Worm (Caenorhabditis elegans) whole organism, L1 larva: ENCODE data around the gene emb-4.

Source experiments
- C04F5.9 ChIP-seq: sonication (generic microtip); optimal IDR thresholded peaks from 2 replicates; lab custom pipeline; 2016; ENCODE audit warnings: missing genetic modification characterization, missing compliant biosample characterization
- C16A3.4 ChIP-seq: fragments of 150-350 bp; optimal IDR thresholded peaks from 2 replicates; lab custom pipeline; 2014; ENCODE audit warnings: missing biosample characterization, missing genetic modification characterization
- C34B4.2 ChIP-seq: sonication (generic microtip); optimal IDR thresholded peaks from 2 replicates; lab custom pipeline; 2017; ENCODE audit warnings: mild to moderate bottlenecking, missing genetic modification characterization, missing compliant biosample characterization
- F16B12.6 ChIP-seq: fragments of 150-350 bp; optimal IDR thresholded peaks from 2 replicates; lab custom pipeline; 2014; ENCODE audit warnings: missing biosample characterization, missing genetic modification characterization
- alr-1 ChIP-seq: fragments of 200-800 bp; sonication (Bioruptor generic); optimal IDR thresholded peaks from 2 replicates; lab custom pipeline; 2018; ENCODE audit warnings: borderline replicate concordance, mild to moderate bottlenecking, missing genetic modification characterization, missing compliant biosample characterization
- aly-2 ChIP-seq: fragments of 150-350 bp; optimal IDR thresholded peaks from 2 replicates; lab custom pipeline; 2014; ENCODE audit warnings: missing biosample characterization, missing genetic modification characterization
- ama-1 ChIP-seq: fragments of 150-350 bp; optimal IDR thresholded peaks from 2 replicates; lab custom pipeline; 2014
- blmp-1 ChIP-seq: fragments of 150-350 bp; optimal IDR thresholded peaks from 2 replicates; lab custom pipeline; 2014; ENCODE audit warnings: missing biosample characterization, missing genetic modification characterization
- ceh-63 ChIP-seq: fragments of 200-800 bp; sonication (Bioruptor generic); optimal IDR thresholded peaks from 2 replicates; lab custom pipeline; 2018; ENCODE audit warnings: mild to moderate bottlenecking, missing genetic modification characterization, missing compliant biosample characterization
- ceh-8 ChIP-seq: fragments of 200-800 bp; sonication (Bioruptor generic); optimal IDR thresholded peaks from 2 replicates; lab custom pipeline; 2018; ENCODE audit warnings: mild to moderate bottlenecking, missing genetic modification characterization, moderate library complexity, missing compliant biosample characterization
- ceh-88 ChIP-seq: fragments of 200-800 bp; sonication (Bioruptor generic); IDR thresholded peaks from 2 replicates; pipeline ENCODE4 v1.3.6; 2022; ENCODE audit warnings: missing genetic modification characterization, missing compliant biosample characterization
- dsc-1 ChIP-seq: sonication (generic microtip); optimal IDR thresholded peaks from 2 replicates; lab custom pipeline; 2016; ENCODE audit warnings: mild to moderate bottlenecking, missing genetic modification characterization, missing compliant biosample characterization
- efl-1 ChIP-seq, 4 experiments: fragments of 150-350 bp; optimal IDR thresholded peaks in 3 of 4; peaks in 1 of 4; 1 replicate in 1 of 4; 2 replicates in 3 of 4; lab custom pipeline; 2014; ENCODE audit warnings: missing biosample characterization in 2 of 4, missing genetic modification characterization in 2 of 4, missing genetic modification reagents in 2 of 4
- elt-2 ChIP-seq: sonication (generic microtip); optimal IDR thresholded peaks from 2 replicates; lab custom pipeline; 2016; ENCODE audit warnings: missing genetic modification characterization, mild to moderate bottlenecking, inconsistent platforms, missing compliant biosample characterization, missing genetic modification reagents
- fkh-10 ChIP-seq: sonication (generic microtip); optimal IDR thresholded peaks from 2 replicates; lab custom pipeline; 2017; ENCODE audit warnings: missing biosample characterization, missing genetic modification reagents, missing genetic modification characterization
- fkh-8 ChIP-seq: sonication (generic microtip); optimal IDR thresholded peaks from 2 replicates; lab custom pipeline; 2016; ENCODE audit warnings: mild to moderate bottlenecking, missing genetic modification characterization, missing compliant biosample characterization
- grh-1 ChIP-seq: fragments of 200-800 bp; sonication (Bioruptor generic); IDR thresholded peaks from 2 replicates; pipeline ENCODE4 v1.3.6; 2022; ENCODE audit warnings: missing genetic modification reagents, missing genetic modification characterization, missing compliant biosample characterization
- hlh-4 ChIP-seq: sonication (generic microtip); optimal IDR thresholded peaks from 2 replicates; lab custom pipeline; 2016; ENCODE audit warnings: mild to moderate bottlenecking, missing genetic modification characterization, missing compliant biosample characterization
- irx-1 ChIP-seq: sonication (generic microtip); optimal IDR thresholded peaks from 2 replicates; lab custom pipeline; 2016; ENCODE audit warnings: missing genetic modification characterization, missing compliant biosample characterization
- lin-14 ChIP-seq: fragments of 200-800 bp; sonication (Bioruptor generic); optimal IDR thresholded peaks from 2 replicates; lab custom pipeline; 2018; ENCODE audit warnings: mild to moderate bottlenecking, missing genetic modification characterization, moderate library complexity, missing compliant biosample characterization
- lin-35 ChIP-seq, 2 experiments: fragments of 150-350 bp; optimal IDR thresholded peaks; 2 replicates each; lab custom pipeline; 2014; ENCODE audit warnings: missing biosample characterization in 2 of 2, missing genetic modification characterization in 2 of 2, missing genetic modification reagents in 2 of 2
- lir-3 ChIP-seq: sonication (generic microtip); optimal IDR thresholded peaks from 2 replicates; lab custom pipeline; 2016; ENCODE audit warnings: mild to moderate bottlenecking, missing genetic modification characterization, moderate library complexity, missing compliant biosample characterization; ENCODE audit not compliant: poor library complexity
- mep-1 ChIP-seq: fragments of 150-350 bp; optimal IDR thresholded peaks from 2 replicates; lab custom pipeline; 2014; ENCODE audit warnings: missing biosample characterization, missing genetic modification characterization
- nhr-12 ChIP-seq: sonication (generic microtip); optimal IDR thresholded peaks from 2 replicates; lab custom pipeline; 2017; ENCODE audit warnings: missing biosample characterization, missing genetic modification characterization
- nhr-19 ChIP-seq: fragments of 200-800 bp; sonication (Bioruptor generic); conservative IDR thresholded peaks from 2 replicates; pipeline ENCODE4 v1.3.6; 2022; ENCODE audit warnings: missing genetic modification characterization, missing compliant biosample characterization
- nhr-20 ChIP-seq: sonication (generic microtip); optimal IDR thresholded peaks from 2 replicates; lab custom pipeline; 2016; ENCODE audit warnings: mild to moderate bottlenecking, missing genetic modification characterization, missing compliant biosample characterization
- nhr-47 ChIP-seq: sonication (generic microtip); optimal IDR thresholded peaks from 2 replicates; lab custom pipeline; 2016; ENCODE audit warnings: mild to moderate bottlenecking, missing genetic modification characterization, moderate library complexity, missing compliant biosample characterization
- nhr-77 ChIP-seq: fragments of 150-350 bp; optimal IDR thresholded peaks from 2 replicates; lab custom pipeline; 2014; ENCODE audit warnings: missing biosample characterization, missing genetic modification characterization
- nhr-84 ChIP-seq: sonication (generic microtip); optimal IDR thresholded peaks from 2 replicates; lab custom pipeline; 2017; ENCODE audit warnings: missing biosample characterization, missing genetic modification characterization
- nhr-90 ChIP-seq: sonication (generic microtip); optimal IDR thresholded peaks from 2 replicates; lab custom pipeline; 2016; ENCODE audit warnings: mild to moderate bottlenecking, missing genetic modification characterization, missing compliant biosample characterization; ENCODE audit not compliant: poor library complexity
- pax-3 ChIP-seq: fragments of 200-800 bp; sonication (Bioruptor generic); optimal IDR thresholded peaks from 2 replicates; lab custom pipeline; 2018; ENCODE audit warnings: mild to moderate bottlenecking, missing genetic modification characterization, moderate library complexity, missing compliant biosample characterization
- skn-1 ChIP-seq: fragments of 150-350 bp; optimal IDR thresholded peaks from 2 replicates; lab custom pipeline; 2014; ENCODE audit warnings: missing biosample characterization, missing genetic modification characterization
- snu-23 ChIP-seq: sonication (generic microtip); optimal IDR thresholded peaks from 2 replicates; lab custom pipeline; 2016; ENCODE audit warnings: missing genetic modification characterization, missing compliant biosample characterization
- sox-4 ChIP-seq: sonication (generic microtip); optimal IDR thresholded peaks from 2 replicates; lab custom pipeline; 2016; ENCODE audit warnings: missing genetic modification characterization, missing compliant biosample characterization
- sup-37 ChIP-seq: fragments of 200-800 bp; sonication (Bioruptor generic); optimal IDR thresholded peaks from 2 replicates; lab custom pipeline; 2018; ENCODE audit warnings: mild to moderate bottlenecking, missing genetic modification characterization, missing compliant biosample characterization
- swsn-7 ChIP-seq: sonication (generic microtip); optimal IDR thresholded peaks from 2 replicates; lab custom pipeline; 2016; ENCODE audit warnings: missing genetic modification characterization, missing compliant biosample characterization
- unc-130 ChIP-seq: fragments of 150-350 bp; optimal IDR thresholded peaks from 2 replicates; lab custom pipeline; 2017; ENCODE audit warnings: missing biosample characterization, missing genetic modification characterization, inconsistent platforms
- unc-62 ChIP-seq: fragments of 150-350 bp; optimal IDR thresholded peaks from 2 replicates; lab custom pipeline; 2014; ENCODE audit warnings: missing biosample characterization, missing genetic modification reagents, missing genetic modification characterization
- unc-86 ChIP-seq: sonication (generic microtip); optimal IDR thresholded peaks from 2 replicates; lab custom pipeline; 2016; ENCODE audit warnings: missing genetic modification characterization, missing compliant biosample characterization
- unc-98 ChIP-seq: fragments of 200-800 bp; sonication (Bioruptor generic); IDR thresholded peaks from 2 replicates; pipeline ENCODE4 v1.3.6; 2022; ENCODE audit warnings: missing genetic modification characterization, missing compliant biosample characterization
- xbp-1 ChIP-seq: sonication (generic microtip); optimal IDR thresholded peaks from 2 replicates; lab custom pipeline; 2016; ENCODE audit warnings: missing genetic modification characterization, missing compliant biosample characterization
- zip-4 ChIP-seq: fragments of 200-800 bp; sonication (Bioruptor generic); optimal IDR thresholded peaks from 2 replicates; lab custom pipeline; 2018; ENCODE audit warnings: mild to moderate bottlenecking, missing genetic modification characterization, moderate library complexity, missing compliant biosample characterization
- ztf-11 ChIP-seq, 2 experiments: sonication (generic microtip); optimal IDR thresholded peaks; 2 replicates each; lab custom pipeline; 2016 to 2017; ENCODE audit warnings: missing genetic modification characterization in 2 of 2, missing biosample characterization in 1 of 2, missing compliant biosample characterization in 1 of 2
- ztf-4 ChIP-seq: fragments of 150-350 bp; optimal IDR thresholded peaks from 2 replicates; lab custom pipeline; 2014; ENCODE audit warnings: missing biosample characterization, missing genetic modification characterization

The emb-4 gene

DNA sequence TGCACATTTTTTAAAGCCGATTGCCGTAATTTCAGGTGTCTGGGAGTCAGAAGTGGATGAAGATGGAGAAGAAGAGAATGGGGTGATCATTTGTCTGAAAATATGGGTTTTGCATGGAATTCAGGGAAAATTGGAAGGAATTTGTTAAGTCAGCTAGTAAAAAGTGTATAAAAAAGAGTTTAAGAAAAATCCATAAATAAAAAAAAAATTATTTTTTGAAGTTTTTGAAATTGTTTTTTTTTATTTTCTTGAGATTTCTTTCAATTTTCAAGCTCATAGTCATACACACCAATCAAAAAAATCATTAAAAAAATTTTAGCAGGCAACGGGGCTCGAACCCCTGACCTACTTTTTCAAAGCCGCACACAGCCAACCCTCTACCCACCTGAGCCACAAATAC is 5.7 kb upstream of the emb-4 start, which contains the start of gene nhr-243:
Gene nhr-243 (minus strand): TSS at position 101 of the 400 bp plus-strand sequence.
- TF ChIP-seq skn-1 (tag; lab: Kevin White, UChicago): no peak
- TF ChIP-seq ama-1 (lab: Kevin White, UChicago): no peak
- no peak for TF ChIP-seq nhr-12 (tag; lab: Kevin White, UChicago)
- TF ChIP-seq nhr-19 (GFP tag; lab: Robert Waterston, UW): no peak
- no peak for TF ChIP-seq nhr-20 (tag; lab: Kevin White, UChicago)
- TF ChIP-seq ceh-8 (GFP tag; lab: Kevin White, UChicago): no peak
- no peak for TF ChIP-seq efl-1 (optimal IDR thresholded peaks at IDR 0.05; lab: Kevin White, UChicago)
- TF ChIP-seq efl-1 (GFP tag; optimal IDR thresholded peaks at IDR 0.05 in 1 of 2; lab: Kevin White, UChicago): peak in 1 of 2 experiments; percentile 49
- TF ChIP-seq, all 84 proteins: peak for 1

DNA sequence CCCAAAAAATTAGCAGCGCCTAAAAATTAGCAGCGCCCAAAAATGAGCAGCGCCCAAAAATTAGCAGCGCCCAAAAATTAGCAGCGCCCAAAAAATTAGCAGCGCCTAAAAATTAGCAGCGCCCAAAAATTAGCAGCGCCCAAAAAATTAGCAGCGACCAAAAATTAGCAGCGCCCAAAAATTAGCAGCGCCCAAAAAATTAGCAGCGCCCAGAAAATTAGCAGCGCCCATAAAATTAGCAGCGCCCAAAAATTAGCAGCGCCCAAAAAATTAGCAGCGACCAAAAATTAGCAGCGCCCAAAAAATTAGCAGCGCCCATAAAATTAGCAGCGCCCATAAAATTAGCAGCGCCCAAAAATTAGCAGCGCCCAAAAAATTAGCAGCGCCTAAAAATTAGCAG is 11.8 kb downstream of the emb-4 start:
- peak; percentile 23 for TF ChIP-seq nhr-19 (GFP tag; lab: Robert Waterston, UW)

DNA sequence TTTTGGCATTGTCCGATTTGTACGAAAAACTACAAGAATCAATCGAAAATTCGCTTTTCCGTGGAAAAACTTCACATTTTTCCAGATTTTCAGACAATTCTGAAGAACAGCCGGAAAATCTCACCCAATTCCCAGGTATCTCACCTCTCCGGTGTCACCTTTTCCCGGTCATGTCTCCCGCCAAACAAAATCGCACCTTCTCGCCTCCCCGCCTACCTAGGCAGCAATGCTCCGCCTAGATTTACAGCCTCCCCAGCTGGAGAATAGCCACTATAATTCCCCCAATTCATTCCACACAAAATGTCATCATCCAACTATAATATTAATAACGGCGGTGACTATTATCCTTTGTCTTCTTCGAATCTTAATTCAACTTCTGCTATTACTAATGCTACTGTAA is 20.9 kb downstream of the emb-4 start, which contains the start of gene ceh-51:
Gene ceh-51 (plus strand): TSS at position 301 of the 400 bp plus-strand sequence.
- no peak for TF ChIP-seq hlh-4
- no peak for TF ChIP-seq C34B4.2
- TF ChIP-seq unc-86 (tag; lab: Kevin White, UChicago): no peak
- TF ChIP-seq ztf-4 (tag; lab: Kevin White, UChicago): no peak
- no peak for TF ChIP-seq sox-4 (tag; lab: Kevin White, UChicago)
- TF ChIP-seq elt-2 (tag; lab: Kevin White, UChicago): no peak
- TF ChIP-seq nhr-84 (tag; lab: Kevin White, UChicago): no peak
- TF ChIP-seq nhr-12 (tag; lab: Kevin White, UChicago): no peak
- no peak for TF ChIP-seq pax-3
- TF ChIP-seq lin-14: no peak
- TF ChIP-seq unc-98 (GFP tag; lab: Robert Waterston, UW): no peak
- TF ChIP-seq alr-1: no peak
- no peak for TF ChIP-seq dsc-1 (tag; lab: Kevin White, UChicago)
- TF ChIP-seq unc-62 (GFP tag; lab: Kevin White, UChicago): no peak
- no peak for TF ChIP-seq blmp-1 (tag; lab: Kevin White, UChicago)
- no peak for TF ChIP-seq lir-3 (tag; lab: Kevin White, UChicago)
- no peak for TF ChIP-seq lin-35 (GFP tag; optimal IDR thresholded peaks at IDR 0.05; lab: Kevin White, UChicago)
- TF ChIP-seq swsn-7 (tag; lab: Kevin White, UChicago): no peak
- TF ChIP-seq F16B12.6 (tag; lab: Kevin White, UChicago): no peak

DNA sequence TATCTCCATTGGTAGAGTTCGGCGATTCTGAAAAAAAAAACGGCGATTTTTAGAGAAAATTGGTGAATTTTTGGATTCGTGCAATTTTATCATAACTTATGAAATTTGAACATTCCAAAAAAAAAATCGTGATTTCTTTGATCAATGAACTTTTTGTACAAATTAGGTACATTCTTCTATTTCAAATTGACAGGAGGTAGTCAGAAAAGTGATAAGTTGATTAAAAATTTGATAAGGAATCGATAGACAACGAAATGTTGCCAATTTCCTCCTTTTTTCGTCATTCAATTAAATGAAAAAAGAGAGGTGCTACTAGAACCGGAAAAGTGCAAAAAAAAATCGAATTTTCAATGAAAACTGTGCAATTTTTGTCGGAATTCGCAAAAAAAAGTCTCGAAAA is 23.8 kb downstream of the emb-4 start:
- TF ChIP-seq nhr-77 (tag; lab: Kevin White, UChicago): no peak
- TF ChIP-seq C16A3.4 (tag; lab: Kevin White, UChicago): no peak
- TF ChIP-seq elt-2 (tag; lab: Kevin White, UChicago): peak; percentile 3

- TF ChIP-seq F16B12.6 (tag; lab: Kevin White, UChicago) (peak; percentile 22), nhr-47 (tag; lab: Kevin White, UChicago) (peak; percentile 22), mep-1 (tag; lab: Kevin White, UChicago) (peak; percentile 71), unc-98 (GFP tag; lab: Robert Waterston, UW) (no peak), unc-130 (no peak), grh-1 (GFP tag; lab: Robert Waterston, UW) (no peak), fkh-10 (GFP tag; lab: Kevin White, UChicago) (no peak), sup-37 (GFP tag; lab: Kevin White, UChicago) (no peak), ceh-63 (no peak), nhr-90 (tag; lab: Kevin White, UChicago) (no peak), nhr-20 (tag; lab: Kevin White, UChicago) (no peak), nhr-84 (tag; lab: Kevin White, UChicago) (no peak), xbp-1 (tag; lab: Kevin White, UChicago) (no peak), zip-4 (GFP tag; lab: Kevin White, UChicago) (no peak), unc-62 (GFP tag; lab: Kevin White, UChicago) (no peak), snu-23 (GFP tag; lab: Kevin White, UChicago) (peak; percentile 49), blmp-1 (tag; lab: Kevin White, UChicago) (peak; percentile 61), C04F5.9 (tag; lab: Kevin White, UChicago) (no peak), ztf-11 (tag; optimal IDR thresholded peaks at IDR 0.05; lab: Kevin White, UChicago) (no peak), aly-2 (no peak), lir-3 (tag; lab: Kevin White, UChicago) (no peak), C16A3.4 (tag; lab: Kevin White, UChicago) (no peak), fkh-8 (tag; lab: Kevin White, UChicago) (peak; percentile 9), irx-1 (no peak), ceh-88 (GFP tag; lab: Robert Waterston, UW) (no peak), ama-1 (lab: Kevin White, UChicago) (no peak)
Measured at ce11 chrV:18868517-18868916, 26.3 kb downstream of the emb-4 start.
